Fruit fly (Drosophila melanogaster) whole organism, embryonic: ENCODE results near the gene Reg-2.

ENCODE experiments used
- CG10321 ChIP-seq: fragments of 200-800 bp; sonication (Bioruptor generic); IDR thresholded peaks from 2 replicates; pipeline ENCODE4 v1.3.6; 2022; ENCODE audit warnings: missing biosample characterization, missing genetic modification characterization
- CG10979 ChIP-seq: fragments of 200-800 bp; sonication (Bioruptor generic); optimal IDR thresholded peaks from 2 replicates; lab custom pipeline; 2018; ENCODE audit warnings: missing biosample characterization, mild to moderate bottlenecking, missing genetic modification characterization, moderate library complexity
- CG11093 ChIP-seq: fragments of 200-800 bp; sonication (Bioruptor generic); IDR thresholded peaks from 3 replicates; pipeline ENCODE4 v1.3.6; 2022; ENCODE audit warnings: missing biosample characterization, missing genetic modification characterization
- CG12104 ChIP-seq: fragments of 200-800 bp; sonication (Bioruptor generic); optimal IDR thresholded peaks from 3 replicates; lab custom pipeline; 2016; ENCODE audit warnings: missing biosample characterization, missing genetic modification characterization
- CG12299 ChIP-seq: fragments of 200-800 bp; sonication (Bioruptor generic); optimal IDR thresholded peaks from 2 replicates; lab custom pipeline; 2018; ENCODE audit warnings: missing biosample characterization, mild to moderate bottlenecking, missing genetic modification characterization
- CG1233 ChIP-seq: fragments of 200-800 bp; sonication (Bioruptor generic); optimal IDR thresholded peaks from 4 replicates; lab custom pipeline; 2018; ENCODE audit warnings: missing biosample characterization, mild to moderate bottlenecking, missing genetic modification characterization
- CG12744 ChIP-seq: fragments of 200-800 bp; sonication (Bioruptor generic); optimal IDR thresholded peaks from 2 replicates; lab custom pipeline; 2016; ENCODE audit warnings: missing biosample characterization, missing genetic modification characterization
- CG14860 ChIP-seq: fragments of 200-800 bp; sonication (Bioruptor generic); IDR thresholded peaks from 3 replicates; pipeline ENCODE4 v1.3.6; 2022; ENCODE audit warnings: missing biosample characterization, missing genetic modification characterization; ENCODE audit not compliant: partially characterized antibody
- CG15073 ChIP-seq: fragments of 200-800 bp; sonication (Bioruptor generic); optimal IDR thresholded peaks from 2 replicates; lab custom pipeline; 2016; ENCODE audit warnings: missing biosample characterization, missing genetic modification characterization
- CG16813 ChIP-seq: fragments of 200-800 bp; sonication (Bioruptor generic); IDR thresholded peaks from 3 replicates; pipeline ENCODE4 v1.3.6; 2022; ENCODE audit warnings: missing biosample characterization, missing genetic modification characterization; ENCODE audit not compliant: partially characterized antibody
- CG17328 ChIP-seq: fragments of 200-800 bp; sonication (Bioruptor generic); IDR thresholded peaks from 2 replicates; pipeline ENCODE4 v1.3.6; 2022; ENCODE audit warnings: missing biosample characterization, missing genetic modification characterization
- CG17361 ChIP-seq: fragments of 200-800 bp; sonication (Bioruptor generic); IDR thresholded peaks from 3 replicates; pipeline ENCODE4 v1.3.6; 2022; ENCODE audit warnings: missing biosample characterization, missing genetic modification characterization
- CG2129 ChIP-seq: fragments of 200-800 bp; sonication (Bioruptor generic); IDR thresholded peaks from 2 replicates; pipeline ENCODE4 v1.3.6; 2022; ENCODE audit warnings: missing biosample characterization, missing genetic modification characterization; ENCODE audit not compliant: partially characterized antibody
- CG3847 ChIP-seq: fragments of 200-800 bp; sonication (Bioruptor generic); IDR thresholded peaks from 2 replicates; pipeline ENCODE4 v1.3.6; 2022; ENCODE audit warnings: missing biosample characterization, missing genetic modification characterization
- CG3995 ChIP-seq: fragments of 200-800 bp; sonication (Bioruptor generic); optimal IDR thresholded peaks from 3 replicates; lab custom pipeline; 2016; ENCODE audit warnings: missing biosample characterization, missing genetic modification characterization
- CG6654 ChIP-seq: fragments of 200-800 bp; sonication (Bioruptor generic); optimal IDR thresholded peaks from 2 replicates; lab custom pipeline; 2017; ENCODE audit warnings: missing biosample characterization, mild to moderate bottlenecking, missing genetic modification characterization
- CG6683 ChIP-seq: fragments of 200-800 bp; sonication (Bioruptor generic); optimal IDR thresholded peaks from 2 replicates; lab custom pipeline; 2017; ENCODE audit warnings: missing biosample characterization, mild to moderate bottlenecking, missing genetic modification characterization, missing genetic modification reagents
- CG6689 ChIP-seq: fragments of 200-800 bp; sonication (Bioruptor generic); IDR thresholded peaks from 2 replicates; pipeline ENCODE4 v1.3.6; 2022; ENCODE audit warnings: missing biosample characterization, missing genetic modification characterization
- CG6765 ChIP-seq: fragments of 200-800 bp; sonication (Bioruptor generic); optimal IDR thresholded peaks from 3 replicates; lab custom pipeline; 2017; ENCODE audit warnings: missing biosample characterization, mild to moderate bottlenecking, missing genetic modification characterization
- CG7839 ChIP-seq: fragments of 200-800 bp; sonication (Bioruptor generic); optimal IDR thresholded peaks from 3 replicates; lab custom pipeline; 2018; ENCODE audit warnings: missing biosample characterization, mild to moderate bottlenecking, missing genetic modification characterization, moderate library complexity
- CG7963 ChIP-seq: fragments of 200-800 bp; sonication (Bioruptor generic); IDR thresholded peaks from 3 replicates; pipeline ENCODE4 v1.3.6; 2022; ENCODE audit warnings: missing biosample characterization, missing genetic modification characterization; ENCODE audit not compliant: partially characterized antibody
- Chrac-16 ChIP-seq: fragments of 200-800 bp; sonication (Bioruptor generic); optimal IDR thresholded peaks from 3 replicates; lab custom pipeline; 2016; ENCODE audit warnings: missing biosample characterization, missing genetic modification characterization
- D19B ChIP-seq: fragments of 200-800 bp; sonication (Bioruptor generic); optimal IDR thresholded peaks from 2 replicates; lab custom pipeline; 2017; ENCODE audit warnings: missing biosample characterization, mild to moderate bottlenecking, missing genetic modification characterization
- Dad ChIP-seq: fragments of 200-800 bp; sonication (Bioruptor generic); optimal IDR thresholded peaks from 3 replicates; lab custom pipeline; 2016; ENCODE audit warnings: missing biosample characterization, missing genetic modification characterization
- E2f1 ChIP-seq: fragments of 200-800 bp; sonication (Bioruptor generic); IDR thresholded peaks from 2 replicates; pipeline ENCODE4 v1.3.6; 2022; ENCODE audit warnings: missing biosample characterization, missing genetic modification characterization
- Hr78 ChIP-seq, 2 experiments: fragments of 200-800 bp in 1 of 2; fragments of >200 bp in 1 of 2; sonication (Bioruptor generic) in 1 of 2; optimal IDR thresholded peaks; 2 replicates each; lab custom pipeline; 2017 to 2019; ENCODE audit warnings: missing biosample characterization in 2 of 2, missing genetic modification characterization in 2 of 2, mild to moderate bottlenecking in 1 of 2, moderate library complexity in 1 of 2
- NC2β ChIP-seq: fragments of 200-800 bp; sonication (Bioruptor generic); optimal IDR thresholded peaks from 2 replicates; lab custom pipeline; 2016; ENCODE audit warnings: missing biosample characterization, missing genetic modification characterization
- Nf-YC ChIP-seq: fragments of 200-800 bp; optimal IDR thresholded peaks from 3 replicates; lab custom pipeline; 2019; ENCODE audit warnings: missing biosample characterization, mild to moderate bottlenecking, missing genetic modification characterization, moderate library complexity
- TFAM ChIP-seq: fragments of 200-800 bp; sonication (Bioruptor generic); optimal IDR thresholded peaks from 2 replicates; lab custom pipeline; 2017; ENCODE audit warnings: missing biosample characterization, missing genetic modification characterization, inconsistent platforms
- Taf1 ChIP-seq: fragments of 200-800 bp; sonication (Bioruptor generic); IDR thresholded peaks from 2 replicates; pipeline ENCODE4 v1.3.6; 2022; ENCODE audit warnings: missing biosample characterization, missing genetic modification characterization
- cg ChIP-seq: fragments of 200-800 bp; sonication (Bioruptor generic); optimal IDR thresholded peaks from 3 replicates; lab custom pipeline; 2019; ENCODE audit warnings: missing biosample characterization, mild to moderate bottlenecking, missing genetic modification characterization, moderate library complexity
- dati ChIP-seq: fragments of 200-800 bp; sonication (Bioruptor generic); IDR thresholded peaks from 2 replicates; pipeline ENCODE4 v1.3.6; 2022; ENCODE audit warnings: missing biosample characterization, missing genetic modification characterization
- emc ChIP-seq: fragments of 200-800 bp; sonication (Bioruptor generic); optimal IDR thresholded peaks from 2 replicates; lab custom pipeline; 2016; ENCODE audit warnings: missing biosample characterization, missing genetic modification characterization
- grn ChIP-seq: fragments of 200-800 bp; sonication (Bioruptor generic); optimal IDR thresholded peaks from 3 replicates; lab custom pipeline; 2017; ENCODE audit warnings: missing biosample characterization, missing genetic modification characterization
- gro ChIP-seq: fragments of 200-800 bp; sonication (Bioruptor generic); optimal IDR thresholded peaks from 2 replicates; lab custom pipeline; 2016; ENCODE audit warnings: missing biosample characterization, missing genetic modification characterization
- gt ChIP-seq: fragments of 200-800 bp; sonication (Bioruptor generic); IDR thresholded peaks from 2 replicates; pipeline ENCODE4 v1.3.6; 2022; ENCODE audit warnings: missing biosample characterization, missing genetic modification characterization
- hkb ChIP-seq, 2 experiments: fragments of 200-800 bp in 1 of 2; fragments of >200 bp in 1 of 2; sonication (Bioruptor generic) in 1 of 2; IDR thresholded peaks in 1 of 2; optimal IDR thresholded peaks in 1 of 2; 2 replicates each; pipeline versions ENCODE4 v1.3.6 to Lab custom; 2017 to 2022; ENCODE audit warnings: missing biosample characterization in 1 of 2, missing genetic modification characterization in 1 of 2
- ind ChIP-seq: fragments of 200-800 bp; sonication (Bioruptor generic); optimal IDR thresholded peaks from 3 replicates; lab custom pipeline; 2016; ENCODE audit warnings: missing biosample characterization, missing genetic modification characterization
- kni ChIP-seq: fragments of 200-800 bp; sonication (Bioruptor generic); optimal IDR thresholded peaks from 3 replicates; lab custom pipeline; 2017; ENCODE audit warnings: mild to moderate bottlenecking, missing biosample characterization, missing genetic modification reagents, missing genetic modification characterization
- lmd ChIP-seq: fragments of 200-800 bp; sonication (Bioruptor generic); IDR thresholded peaks from 2 replicates; pipeline ENCODE4 v1.3.6; 2022; ENCODE audit warnings: missing biosample characterization, missing genetic modification characterization
- nau ChIP-seq: fragments of 200-800 bp; sonication (Bioruptor generic); optimal IDR thresholded peaks from 3 replicates; lab custom pipeline; 2017; ENCODE audit warnings: missing biosample characterization, mild to moderate bottlenecking, missing genetic modification characterization, missing genetic modification reagents
- prd ChIP-seq, 3 experiments: fragments of >200 bp in 2 of 3; fragments of 200-800 bp in 1 of 3; sonication (Bioruptor generic) in 1 of 3; optimal IDR thresholded peaks in 2 of 3; IDR thresholded peaks in 1 of 3; 2 replicates in 2 of 3; 3 replicates in 1 of 3; pipeline versions ENCODE4 v1.3.6 to Lab custom; 2017 to 2022; ENCODE audit warnings: missing biosample characterization in 1 of 3, missing genetic modification characterization in 1 of 3
- ro ChIP-seq: fragments of 200-800 bp; sonication (Bioruptor generic); IDR thresholded peaks from 2 replicates; pipeline ENCODE4 v1.3.6; 2022; ENCODE audit warnings: missing biosample characterization, missing genetic modification characterization
- sens ChIP-seq: fragments of 200-800 bp; sonication (Bioruptor generic); peaks from one replicate; lab custom pipeline; 2016; ENCODE audit warnings: missing biosample characterization, missing genetic modification characterization
- tin ChIP-seq: fragments of 200-800 bp; sonication (Bioruptor generic); optimal IDR thresholded peaks from 3 replicates; lab custom pipeline; 2016; ENCODE audit warnings: missing biosample characterization, missing genetic modification characterization
- tio ChIP-seq: fragments of 200-800 bp; sonication (Bioruptor generic); optimal IDR thresholded peaks from 2 replicates; lab custom pipeline; 2017; ENCODE audit warnings: missing biosample characterization, missing genetic modification characterization, inconsistent platforms
- twi ChIP-seq: fragments of 200-800 bp; optimal IDR thresholded peaks from 2 replicates; lab custom pipeline; 2019; ENCODE audit warnings: missing biosample characterization, mild to moderate bottlenecking, missing genetic modification characterization, moderate library complexity
- zen2 ChIP-seq: fragments of 200-800 bp; sonication (Bioruptor generic); IDR thresholded peaks from 3 replicates; pipeline ENCODE4 v1.3.6; 2022; ENCODE audit warnings: missing biosample characterization, missing genetic modification characterization; ENCODE audit not compliant: partially characterized antibody

Gene Reg-2

dm6 chr3L:626498-627369, 20.4 kb upstream of the Reg-2 start (continued):
- TF ChIP-seq D19B (GFP tag; lab: Kevin White, UChicago) = no peak
- no peak for TF ChIP-seq TFAM (GFP tag; lab: Kevin White, UChicago)
- TF ChIP-seq zen2 = no peak
- no peak for TF ChIP-seq hkb (optimal IDR thresholded peaks at IDR 0.05; lab: Kevin White, UChicago)
- TF ChIP-seq hkb (GFP tag; IDR thresholded peaks at IDR 0.05; lab: Robert Waterston, UW) = peak; percentile 33
- TF ChIP-seq CG12299 (tag; lab: Kevin White, UChicago) = no peak
- no peak for TF ChIP-seq CG7963
- no peak for TF ChIP-seq Dad (GFP tag; lab: Kevin White, UChicago)
- peak; percentile 57 for TF ChIP-seq grn
- no peak for TF ChIP-seq CG14860
- TF ChIP-seq CG12104 (GFP tag; lab: Kevin White, UChicago) = no peak
- no peak for TF ChIP-seq CG15073 (GFP tag; lab: Kevin White, UChicago)
- TF ChIP-seq Nf-YC (tag; lab: Kevin White, UChicago) = peak; percentile 34
- TF ChIP-seq CG12744 (GFP tag; lab: Kevin White, UChicago) = no peak
- TF ChIP-seq ind = peak; percentile 41
- TF ChIP-seq CG17328 = peak; percentile 29; the same call in 1 of the 2 replicates
- TF ChIP-seq Taf1 (GFP tag; lab: Robert Waterston, UW) = no peak; the same call in 1 of the 2 replicates
- TF ChIP-seq kni (GFP tag; lab: Kevin White, UChicago) = peak; percentile 92
- TF ChIP-seq CG7839 (tag; lab: Kevin White, UChicago) = peak; percentile 46
- no peak for TF ChIP-seq prd (optimal IDR thresholded peaks at IDR 0.05; lab: Kevin White, UChicago)
- peak; percentile 76 for TF ChIP-seq prd (GFP tag; IDR thresholded peaks at IDR 0.05; lab: Robert Waterston, UW)
- no peak; the same call in 2 of the 3 replicates for TF ChIP-seq CG11093 (GFP tag; lab: Robert Waterston, UW)
- no peak for TF ChIP-seq ro
- TF ChIP-seq dati (GFP tag; lab: Robert Waterston, UW) = no peak
- TF ChIP-seq CG6765 (GFP tag; lab: Kevin White, UChicago) = no peak
- TF ChIP-seq Hr78 (GFP tag; optimal IDR thresholded peaks at IDR 0.05; lab: Kevin White, UChicago) = peak in 1 of 2 experiments; percentile 8
- TF ChIP-seq CG3995 (GFP tag; lab: Kevin White, UChicago) = no peak
- TF ChIP-seq nau (GFP tag; lab: Kevin White, UChicago) = no peak
- peak; percentile 12 for TF ChIP-seq CG10979
- peak; percentile 69 for TF ChIP-seq lmd (GFP tag; lab: Robert Waterston, UW)
- no peak for TF ChIP-seq tin (GFP tag; lab: Kevin White, UChicago)
- TF ChIP-seq emc = no peak
- TF ChIP-seq CG6689 (GFP tag; lab: Robert Waterston, UW) = peak; percentile 75
- peak; percentile 36 for TF ChIP-seq Chrac-16 (GFP tag; lab: Kevin White, UChicago)
- peak; percentile 57; the same call in 1 of the 2 replicates for TF ChIP-seq E2f1 (GFP tag; lab: Robert Waterston, UW)
- TF ChIP-seq gro (GFP tag; lab: Kevin White, UChicago) = no peak
- no peak for TF ChIP-seq twi (tag; lab: Kevin White, UChicago)
- peak; percentile 98 for TF ChIP-seq cg (GFP tag; lab: Kevin White, UChicago)
- TF ChIP-seq CG1233 (GFP tag; lab: Kevin White, UChicago) = peak; percentile 47
- no peak for TF ChIP-seq NC2β
- no peak for TF ChIP-seq CG10321
- peak; percentile 51 for TF ChIP-seq tio
- no peak for TF ChIP-seq CG2129
- TF ChIP-seq CG17361 (GFP tag; lab: Robert Waterston, UW) = no peak; the same call in 2 of the 3 replicates
- no peak for TF ChIP-seq gt (GFP tag; lab: Robert Waterston, UW)
- TF ChIP-seq CG6654 (GFP tag; lab: Kevin White, UChicago) = peak; percentile 23
- no peak for TF ChIP-seq CG6683 (GFP tag; lab: Kevin White, UChicago)
- TF ChIP-seq CG3847 (GFP tag; lab: Robert Waterston, UW) = peak; percentile 57
- TF ChIP-seq CG16813 (GFP tag; lab: Robert Waterston, UW) = no peak
- TF ChIP-seq sens (GFP tag; lab: Kevin White, UChicago) = peak; percentile 69
